Fruit fly (Drosophila melanogaster): Measurements from ENCODE around the gene dnd.

The dnd gene

DNA sequence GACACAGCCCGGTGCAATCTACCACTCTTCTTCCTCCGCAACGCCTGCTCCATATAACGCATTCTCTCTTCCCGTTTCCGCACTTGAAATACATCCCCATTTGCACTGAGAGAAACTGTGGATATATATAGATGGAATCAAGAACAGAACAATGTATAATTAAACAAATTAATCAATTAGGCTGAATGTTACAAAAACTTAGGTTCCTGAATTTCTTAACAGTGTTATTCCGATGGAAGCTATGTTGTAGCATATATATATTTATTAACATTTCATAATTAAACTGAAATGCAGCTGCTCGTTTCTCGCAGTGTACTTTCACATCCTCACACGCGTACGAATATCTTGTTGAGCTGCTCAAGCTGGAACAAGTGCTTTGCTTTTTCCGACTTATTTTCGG, 27.6 kb downstream of the dnd start (continued):
- TF ChIP-seq sob (GFP tag; IDR thresholded peaks at IDR 0.05), result no peak
- TF ChIP-seq Ets65A (GFP tag), result peak; percentile 56
- TF ChIP-seq emc (GFP tag; optimal IDR thresholded peaks at IDR 0.05), result no peak
- peak; percentile 77 for TF ChIP-seq gem (tag; optimal IDR thresholded peaks at IDR 0.05)
- TF ChIP-seq CG2712 (tag; optimal IDR thresholded peaks at IDR 0.05), result peak; percentile 80
- TF ChIP-seq Xbp1 (GFP tag; optimal IDR thresholded peaks at IDR 0.05), result peak; percentile 54
- no peak for TF ChIP-seq CG14014 (GFP tag; IDR thresholded peaks at IDR 0.05)
- no peak for TF ChIP-seq D (optimal IDR thresholded peaks at IDR 0.05)
- TF ChIP-seq D (GFP tag; optimal IDR thresholded peaks at IDR 0.05), result peak; percentile 55
- TF ChIP-seq CG17568 (GFP tag; optimal IDR thresholded peaks at IDR 0.05), result no peak
- no peak for TF ChIP-seq CG10565 (GFP tag; optimal IDR thresholded peaks at IDR 0.05)
- no peak for TF ChIP-seq Tbp (GFP tag; optimal IDR thresholded peaks at IDR 0.05)
- no peak for TF ChIP-seq gcm2 (GFP tag; optimal IDR thresholded peaks at IDR 0.05)
- no peak for TF ChIP-seq CG12104 (GFP tag; optimal IDR thresholded peaks at IDR 0.05)
- TF ChIP-seq bowl (GFP tag; IDR thresholded peaks at IDR 0.05), result no peak
- TF ChIP-seq eve (GFP tag; optimal IDR thresholded peaks at IDR 0.05), result peak in 1 of 2 experiments; percentile 70
- peak; percentile 27 for TF ChIP-seq jing (GFP tag; optimal IDR thresholded peaks at IDR 0.05)
- no peak for TF ChIP-seq Trl (optimal IDR thresholded peaks at IDR 0.05)
- no peak for TF ChIP-seq Trl (GFP tag; optimal IDR thresholded peaks at IDR 0.05)
- no peak for TF ChIP-seq hb (GFP tag; IDR thresholded peaks at IDR 0.05; ENCODE audit: partially characterized antibody)
- no peak for TF ChIP-seq Dfd (GFP tag; optimal IDR thresholded peaks at IDR 0.05)
- peak; percentile 23 for TF ChIP-seq fd96Cb (tag; optimal IDR thresholded peaks at IDR 0.05)
- no peak for TF ChIP-seq ase (GFP tag; IDR thresholded peaks at IDR 0.05)
- TF ChIP-seq CG32772 (GFP tag; IDR thresholded peaks at IDR 0.05), result no peak
- TF ChIP-seq CG18011 (GFP tag; optimal IDR thresholded peaks at IDR 0.05), result no peak
- TF ChIP-seq CG14667 (GFP tag; IDR thresholded peaks at IDR 0.05), result no peak
- TF ChIP-seq tin (GFP tag; optimal IDR thresholded peaks at IDR 0.05), result peak; percentile 51
- no peak for TF ChIP-seq Hmx (GFP tag; optimal IDR thresholded peaks at IDR 0.05)
- no peak for TF ChIP-seq hkb (optimal IDR thresholded peaks at IDR 0.05)
- TF ChIP-seq hkb (GFP tag; IDR thresholded peaks at IDR 0.05), result peak; percentile 53; the same call in 1 of the 2 replicates
- TF ChIP-seq CG30403 (GFP tag; optimal IDR thresholded peaks at IDR 0.05), result peak; percentile 55
- no peak for TF ChIP-seq NC2α (GFP tag; optimal IDR thresholded peaks at IDR 0.05)
- TF ChIP-seq chif (GFP tag; optimal IDR thresholded peaks at IDR 0.05), result peak; percentile 22 to 66
- peak; percentile 7 to 46 for TF ChIP-seq dpn (GFP tag; optimal IDR thresholded peaks at IDR 0.05)
- TF ChIP-seq bsh (GFP tag; optimal IDR thresholded peaks at IDR 0.05), result peak; percentile 61 to 75
- TF ChIP-seq CG34224 (GFP tag; IDR thresholded peaks at IDR 0.05; ENCODE audit: partially characterized antibody), result no peak
- TF ChIP-seq CG5180 (GFP tag; optimal IDR thresholded peaks at IDR 0.05), result no peak
- no peak for TF ChIP-seq trh (GFP tag; optimal IDR thresholded peaks at IDR 0.05)
- no peak for TF ChIP-seq mirr (GFP tag; optimal IDR thresholded peaks at IDR 0.05)
- TF ChIP-seq CG17612 (GFP tag; IDR thresholded peaks at IDR 0.05), result no peak
- TF ChIP-seq Dll (GFP tag; IDR thresholded peaks at IDR 0.05; ENCODE audit: partially characterized antibody), result no peak
- peak; percentile 91 for TF ChIP-seq sens (GFP tag)
- no peak for TF ChIP-seq prd (optimal IDR thresholded peaks at IDR 0.05)
- TF ChIP-seq prd (GFP tag; IDR thresholded peaks at IDR 0.05), result peak; percentile 68
- TF ChIP-seq CG16779 (GFP tag; IDR thresholded peaks at IDR 0.05), result no peak
- TF ChIP-seq Mad (GFP tag; optimal IDR thresholded peaks at IDR 0.05), result peak; percentile 30
- peak; percentile 45; the same call in 2 of the 3 replicates for TF ChIP-seq croc (GFP tag; conservative IDR thresholded peaks at IDR 0.05)
- peak in 1 of 3 experiments; percentile 75 for TF ChIP-seq lola (GFP tag; optimal IDR thresholded peaks at IDR 0.05)
- TF ChIP-seq bbx (GFP tag; IDR thresholded peaks at IDR 0.05; ENCODE audit: partially characterized antibody), result no peak
- TF ChIP-seq her (GFP tag; optimal IDR thresholded peaks at IDR 0.05), result no peak
- TF ChIP-seq pros (GFP tag; optimal IDR thresholded peaks at IDR 0.05), result no peak
- TF ChIP-seq CG10209 (GFP tag; optimal IDR thresholded peaks at IDR 0.05), result peak; percentile 41
- no peak for TF ChIP-seq CG18764 (GFP tag; optimal IDR thresholded peaks at IDR 0.05)

Data from whole organism, embryonic.